Fruit fly (Drosophila melanogaster) whole organism, pupa: ENCODE measurements around the gene Mcm5.

Source experiments
- CG10348 ChIP-seq: fragments of 200-800 bp; sonication (Bioruptor generic); IDR thresholded peaks from 2 replicates; pipeline ENCODE4 v1.3.6; 2022; ENCODE audit warnings: missing biosample characterization, missing genetic modification characterization
- CG17806 ChIP-seq: fragments of 200-800 bp; sonication (Bioruptor generic); optimal IDR thresholded peaks from 2 replicates; lab custom pipeline; 2018; ENCODE audit warnings: missing biosample characterization, mild to moderate bottlenecking, missing genetic modification characterization, moderate library complexity
- CG32121 ChIP-seq: fragments of 200-800 bp; sonication (Bioruptor generic); IDR thresholded peaks from 2 replicates; pipeline ENCODE4 v1.3.6; 2022; ENCODE audit warnings: missing biosample characterization, missing genetic modification characterization
- CG4496 ChIP-seq: fragments of 200-800 bp; sonication (Bioruptor generic); IDR thresholded peaks from 3 replicates; pipeline ENCODE4 v1.3.6; 2022; ENCODE audit warnings: missing biosample characterization, missing genetic modification characterization
- CG8159 ChIP-seq: fragments of 200-800 bp; sonication (Bioruptor generic); optimal IDR thresholded peaks from 3 replicates; lab custom pipeline; 2018; ENCODE audit warnings: missing biosample characterization, mild to moderate bottlenecking, missing genetic modification characterization, moderate library complexity
- CG8301 ChIP-seq: fragments of 200-800 bp; sonication (Bioruptor generic); optimal IDR thresholded peaks from 2 replicates; lab custom pipeline; 2018; ENCODE audit warnings: missing biosample characterization, mild to moderate bottlenecking, missing genetic modification characterization
- CG9948 ChIP-seq: fragments of 200-800 bp; sonication (Bioruptor generic); optimal IDR thresholded peaks from 2 replicates; lab custom pipeline; 2018; ENCODE audit warnings: missing biosample characterization, mild to moderate bottlenecking, missing genetic modification characterization, moderate library complexity
- D1 ChIP-seq: fragments of 200-800 bp; sonication (Bioruptor generic); optimal IDR thresholded peaks from 2 replicates; lab custom pipeline; 2018; ENCODE audit warnings: missing biosample characterization, mild to moderate bottlenecking, missing genetic modification characterization, moderate library complexity
- EcR ChIP-seq: fragments of 200-800 bp; sonication (Bioruptor generic); optimal IDR thresholded peaks from 3 replicates; lab custom pipeline; 2019; ENCODE audit warnings: missing biosample characterization, missing genetic modification characterization, mild to moderate bottlenecking, moderate library complexity, missing genetic modification reagents
- Ets98B ChIP-seq: fragments of 200-800 bp; sonication (Bioruptor generic); IDR thresholded peaks from 2 replicates; pipeline ENCODE4 v1.3.6; 2022; ENCODE audit warnings: missing biosample characterization, missing genetic modification characterization
- Pif1B ChIP-seq: fragments of 200-800 bp; sonication (Bioruptor generic); optimal IDR thresholded peaks from 3 replicates; lab custom pipeline; 2016; ENCODE audit warnings: missing biosample characterization, missing genetic modification characterization
- rn ChIP-seq: fragments of 200-800 bp; sonication (Bioruptor generic); IDR thresholded peaks from 2 replicates; pipeline ENCODE4 v1.3.6; 2022; ENCODE audit warnings: missing biosample characterization, missing genetic modification characterization

dm6 chr3R:10803855-10804254 lies 15.5 kb downstream of the Mcm5 start, which contains the start of gene CG14692:
- TF ChIP-seq CG10348 (GFP tag; lab: Robert Waterston, UW) (no peak), CG8159 (tag; lab: Kevin White, UChicago) (no peak), D1 (tag; lab: Kevin White, UChicago) (no peak), rn (GFP tag; lab: Robert Waterston, UW) (no peak), CG8301 (tag; lab: Kevin White, UChicago) (no peak), Pif1B (GFP tag; lab: Kevin White, UChicago) (no peak), CG32121 (GFP tag; lab: Robert Waterston, UW) (no peak), EcR (GFP tag; lab: Kevin White, UChicago) (no peak), CG4496 (no peak), CG9948 (tag; lab: Kevin White, UChicago) (no peak), CG17806 (tag; lab: Kevin White, UChicago) (no peak), Ets98B (GFP tag; lab: Robert Waterston, UW) (no peak)
